Fruit fly (Drosophila melanogaster) whole organism, embryonic: ENCODE results near the gene RpS12.

Experiments
- CG1792 ChIP-seq: fragments of 200-800 bp; sonication (Bioruptor generic); optimal IDR thresholded peaks from 2 replicates; lab custom pipeline; 2016; ENCODE audit warnings: missing biosample characterization, missing genetic modification characterization
- Oaz ChIP-seq: fragments of 200-800 bp; sonication (Bioruptor generic); IDR thresholded peaks from 2 replicates; pipeline ENCODE4 v1.3.6; 2022; ENCODE audit warnings: missing biosample characterization, missing genetic modification characterization
- tx ChIP-seq: fragments of 200-800 bp; sonication (Bioruptor generic); optimal IDR thresholded peaks from 2 replicates; lab custom pipeline; 2016; ENCODE audit warnings: missing biosample characterization, missing genetic modification characterization

DNA sequence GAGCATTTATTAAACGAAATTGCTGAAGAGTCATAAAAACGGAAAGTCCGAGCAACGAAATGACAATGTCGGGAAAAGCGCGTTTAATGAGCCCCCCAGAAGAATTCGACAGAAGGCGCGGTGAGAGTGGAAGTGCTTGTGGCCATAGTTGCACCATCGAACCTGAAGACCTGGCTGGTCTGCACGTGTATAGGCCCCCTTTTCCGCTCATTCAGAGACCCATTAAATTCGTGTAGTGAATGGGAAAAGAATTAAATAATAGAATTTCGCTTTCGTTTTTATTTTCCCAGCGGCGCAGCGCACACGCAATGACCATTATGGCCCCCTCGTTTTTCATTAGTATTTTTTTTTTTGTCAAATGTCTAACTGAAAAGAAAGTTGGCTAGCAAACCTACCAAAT, 10.2 kb downstream of the RpS12 start:
- TF ChIP-seq CG1792 (GFP tag; lab: Kevin White, UChicago) (no peak), tx (GFP tag; lab: Kevin White, UChicago) (no peak), Oaz (GFP tag; lab: Robert Waterston, UW) (no peak)
